Fruit fly (Drosophila melanogaster) whole organism, embryonic: ENCODE data around the gene CG10803.

Experiments
- Adf1 ChIP-seq: fragments of 200-800 bp; sonication (Bioruptor generic); IDR thresholded peaks from 2 replicates; pipeline ENCODE4 v1.3.6; 2022; ENCODE audit warnings: missing biosample characterization, missing genetic modification characterization
- CG10147 ChIP-seq: fragments of 200-800 bp; sonication (Bioruptor generic); optimal IDR thresholded peaks from 2 replicates; lab custom pipeline; 2019; ENCODE audit warnings: missing biosample characterization, mild to moderate bottlenecking, missing genetic modification characterization, moderate library complexity
- CG10321 ChIP-seq: fragments of 200-800 bp; sonication (Bioruptor generic); IDR thresholded peaks from 2 replicates; pipeline ENCODE4 v1.3.6; 2022; ENCODE audit warnings: missing biosample characterization, missing genetic modification characterization
- CG10565 ChIP-seq: fragments of 200-800 bp; sonication (Bioruptor generic); optimal IDR thresholded peaks from 3 replicates; lab custom pipeline; 2016; ENCODE audit warnings: missing biosample characterization, mild to moderate bottlenecking, missing genetic modification characterization
- CG11696 ChIP-seq: fragments of 200-800 bp; sonication (Bioruptor generic); IDR thresholded peaks from 2 replicates; pipeline ENCODE4 v1.3.6; 2022; ENCODE audit warnings: missing biosample characterization, missing genetic modification characterization
- CG1233 ChIP-seq: fragments of 200-800 bp; sonication (Bioruptor generic); optimal IDR thresholded peaks from 4 replicates; lab custom pipeline; 2018; ENCODE audit warnings: missing biosample characterization, mild to moderate bottlenecking, missing genetic modification characterization
- CG14965 ChIP-seq: fragments of 200-800 bp; sonication (Bioruptor generic); optimal IDR thresholded peaks from 2 replicates; lab custom pipeline; 2016; ENCODE audit warnings: missing biosample characterization, missing genetic modification characterization, borderline replicate concordance
- CG18476 ChIP-seq: fragments of 200-800 bp; sonication (Bioruptor generic); optimal IDR thresholded peaks from 2 replicates; lab custom pipeline; 2016; ENCODE audit warnings: missing biosample characterization, mild to moderate bottlenecking, missing genetic modification characterization
- CG18764 ChIP-seq: fragments of 200-800 bp; sonication (Bioruptor generic); optimal IDR thresholded peaks from 3 replicates; lab custom pipeline; 2016; ENCODE audit warnings: missing biosample characterization, missing genetic modification characterization
- CG2202 ChIP-seq: fragments of 200-800 bp; sonication (Bioruptor generic); optimal IDR thresholded peaks from 2 replicates; lab custom pipeline; 2018; ENCODE audit warnings: missing biosample characterization, mild to moderate bottlenecking, missing genetic modification characterization
- CG32772 ChIP-seq: fragments of 200-800 bp; sonication (Bioruptor generic); IDR thresholded peaks from 2 replicates; pipeline ENCODE4 v1.3.6; 2022; ENCODE audit warnings: missing biosample characterization, missing genetic modification characterization
- CG33557 ChIP-seq: fragments of 200-800 bp; sonication (Bioruptor generic); optimal IDR thresholded peaks from 2 replicates; lab custom pipeline; 2019; ENCODE audit warnings: missing biosample characterization, mild to moderate bottlenecking, missing genetic modification characterization, moderate library complexity
- CG5245 ChIP-seq: fragments of 200-800 bp; sonication (Bioruptor generic); optimal IDR thresholded peaks from 3 replicates; lab custom pipeline; 2016; ENCODE audit warnings: missing biosample characterization, missing genetic modification characterization
- CG6791 ChIP-seq: fragments of 200-800 bp; sonication (Bioruptor generic); IDR thresholded peaks from 3 replicates; pipeline ENCODE4 v1.3.6; 2022; ENCODE audit warnings: missing biosample characterization, missing genetic modification characterization; ENCODE audit not compliant: partially characterized antibody
- CG6813 ChIP-seq: fragments of 200-800 bp; sonication (Bioruptor generic); optimal IDR thresholded peaks from 2 replicates; lab custom pipeline; 2017; ENCODE audit warnings: missing biosample characterization, missing genetic modification characterization, mild to moderate bottlenecking, moderate library complexity, missing genetic modification reagents
- CG6854 ChIP-seq: fragments of 200-800 bp; sonication (Bioruptor generic); optimal IDR thresholded peaks from 3 replicates; lab custom pipeline; 2017; ENCODE audit warnings: missing biosample characterization, mild to moderate bottlenecking, missing genetic modification characterization
- CG8290 ChIP-seq, 3 experiments: fragments of 200-800 bp; sonication (Bioruptor generic); optimal IDR thresholded peaks; 2 replicates each; lab custom pipeline; 2016 to 2019; ENCODE audit warnings: missing biosample characterization in 3 of 3, missing genetic modification characterization in 3 of 3, mild to moderate bottlenecking in 2 of 3, moderate library complexity in 1 of 3
- Dek ChIP-seq: fragments of 200-800 bp; sonication (Bioruptor generic); optimal IDR thresholded peaks from 3 replicates; lab custom pipeline; 2019; ENCODE audit warnings: missing biosample characterization, mild to moderate bottlenecking, missing genetic modification characterization, moderate library complexity
- Doc3 ChIP-seq: fragments of 200-800 bp; sonication (Bioruptor generic); IDR thresholded peaks from 3 replicates; pipeline ENCODE4 v1.3.6; 2022; ENCODE audit warnings: missing biosample characterization, missing genetic modification characterization; ENCODE audit not compliant: partially characterized antibody
- Fer3 ChIP-seq: fragments of 200-800 bp; sonication (Bioruptor generic); optimal IDR thresholded peaks from 2 replicates; lab custom pipeline; 2018; ENCODE audit warnings: missing biosample characterization, mild to moderate bottlenecking, missing genetic modification characterization, moderate library complexity
- HmgZ ChIP-seq: fragments of 200-800 bp; sonication (Bioruptor generic); optimal IDR thresholded peaks from 2 replicates; lab custom pipeline; 2018; ENCODE audit warnings: missing biosample characterization, mild to moderate bottlenecking, missing genetic modification characterization
- MTF-1 ChIP-seq: fragments of 200-800 bp; sonication (Bioruptor generic); optimal IDR thresholded peaks from 2 replicates; lab custom pipeline; 2018; ENCODE audit warnings: missing biosample characterization, mild to moderate bottlenecking, missing genetic modification characterization, borderline replicate concordance
- Mad ChIP-seq: fragments of 200-800 bp; sonication (Bioruptor generic); optimal IDR thresholded peaks from 2 replicates; lab custom pipeline; 2016; ENCODE audit warnings: missing biosample characterization, missing genetic modification characterization
- Nf-YA ChIP-seq: fragments of 200-800 bp; sonication (Bioruptor generic); IDR thresholded peaks from 2 replicates; pipeline ENCODE4 v1.3.6; 2022; ENCODE audit warnings: missing biosample characterization, missing genetic modification characterization
- Oli ChIP-seq: fragments of 200-800 bp; sonication (Bioruptor generic); optimal IDR thresholded peaks from 2 replicates; lab custom pipeline; 2018; ENCODE audit warnings: missing biosample characterization, mild to moderate bottlenecking, missing genetic modification characterization, moderate library complexity
- Xbp1 ChIP-seq: fragments of 200-800 bp; sonication (Bioruptor generic); optimal IDR thresholded peaks from 3 replicates; lab custom pipeline; 2016; ENCODE audit warnings: missing biosample characterization, mild to moderate bottlenecking, missing genetic modification characterization
- ash1 ChIP-seq: fragments of 200-800 bp; sonication (Bioruptor generic); optimal IDR thresholded peaks from 2 replicates; lab custom pipeline; 2018; ENCODE audit warnings: missing biosample characterization, mild to moderate bottlenecking, missing genetic modification characterization
- ato ChIP-seq: fragments of 200-800 bp; sonication (Bioruptor generic); IDR thresholded peaks from 2 replicates; pipeline ENCODE4 v1.3.6; 2022; ENCODE audit warnings: missing biosample characterization, missing genetic modification characterization; ENCODE audit not compliant: partially characterized antibody
- cas ChIP-seq: fragments of 200-800 bp; sonication (Bioruptor generic); IDR thresholded peaks from 2 replicates; pipeline ENCODE4 v1.3.6; 2022; ENCODE audit warnings: missing biosample characterization, missing genetic modification characterization
- chinmo ChIP-seq: fragments of 200-800 bp; sonication (Bioruptor generic); IDR thresholded peaks from 4 replicates; pipeline ENCODE4 v1.3.6; 2022; ENCODE audit warnings: missing biosample characterization, missing genetic modification characterization; ENCODE audit not compliant: partially characterized antibody
- croc ChIP-seq: fragments of 200-800 bp; sonication (Bioruptor generic); conservative IDR thresholded peaks from 3 replicates; pipeline ENCODE4 v1.3.6; 2022; ENCODE audit warnings: missing biosample characterization, missing genetic modification characterization
- dimm ChIP-seq: fragments of 200-800 bp; sonication (Bioruptor generic); IDR thresholded peaks from 2 replicates; pipeline ENCODE4 v1.3.6; 2022; ENCODE audit warnings: missing biosample characterization, missing genetic modification characterization
- dmrt11E ChIP-seq: fragments of 200-800 bp; sonication (Bioruptor generic); optimal IDR thresholded peaks from 3 replicates; lab custom pipeline; 2018; ENCODE audit warnings: missing biosample characterization, mild to moderate bottlenecking, missing genetic modification characterization, moderate library complexity
- gfzf ChIP-seq: fragments of 200-800 bp; sonication (Bioruptor generic); optimal IDR thresholded peaks from 2 replicates; lab custom pipeline; 2016; ENCODE audit warnings: missing biosample characterization, mild to moderate bottlenecking, missing genetic modification characterization, moderate library complexity
- ind ChIP-seq: fragments of 200-800 bp; sonication (Bioruptor generic); optimal IDR thresholded peaks from 3 replicates; lab custom pipeline; 2016; ENCODE audit warnings: missing biosample characterization, missing genetic modification characterization
- lola ChIP-seq, 3 experiments: fragments of >200 bp in 2 of 3; fragments of 200-800 bp in 1 of 3; sonication (Bioruptor generic) in 1 of 3; optimal IDR thresholded peaks; 2 replicates each; lab custom pipeline; 2017 to 2019; ENCODE audit warnings: missing biosample characterization in 3 of 3, missing genetic modification characterization in 3 of 3, mild to moderate bottlenecking in 1 of 3, moderate library complexity in 1 of 3
- nerfin-1 ChIP-seq: fragments of 200-800 bp; sonication (Bioruptor generic); optimal IDR thresholded peaks from 3 replicates; lab custom pipeline; 2019; ENCODE audit warnings: missing biosample characterization, mild to moderate bottlenecking, missing genetic modification characterization, moderate library complexity
- pum ChIP-seq: fragments of 200-800 bp; sonication (Bioruptor generic); optimal IDR thresholded peaks from 2 replicates; lab custom pipeline; 2016; ENCODE audit warnings: missing biosample characterization, missing genetic modification characterization
- z ChIP-seq: fragments of 200-800 bp; sonication (Bioruptor generic); IDR thresholded peaks from 3 replicates; pipeline ENCODE4 v1.3.6; 2022; ENCODE audit warnings: missing biosample characterization, missing genetic modification characterization
- zfh1 ChIP-seq: fragments of 200-800 bp; sonication (Bioruptor generic); IDR thresholded peaks from 3 replicates; pipeline ENCODE4 v1.3.6; 2022; ENCODE audit warnings: missing biosample characterization, missing genetic modification characterization
- zfh2 ChIP-seq: fragments of 200-800 bp; sonication (Bioruptor generic); optimal IDR thresholded peaks from 2 replicates; lab custom pipeline; 2016; ENCODE audit warnings: missing biosample characterization, missing genetic modification characterization

The CG10803 gene

dm6 chrX:3482119-3483014, 3.1 kb upstream of the CG10803 start, which contains the start of the genes CG10804 and CG10802 (continued):
- TF ChIP-seq ato (GFP tag; lab: Robert Waterston, UW) (no peak), lola (GFP tag; optimal IDR thresholded peaks at IDR 0.05; lab: Kevin White, UChicago) (peak in 1 of 3 experiments; percentile 61), CG32772 (peak; percentile 87), CG5245 (peak; percentile 34), Doc3 (GFP tag; lab: Robert Waterston, UW) (peak; percentile 60; the same call in 2 of the 3 replicates), CG1233 (GFP tag; lab: Kevin White, UChicago) (peak; percentile 40), CG8290 (GFP tag; optimal IDR thresholded peaks at IDR 0.05; lab: Kevin White, UChicago) (peak; percentile 81), CG8290 (tag; optimal IDR thresholded peaks at IDR 0.05; lab: Kevin White, UChicago) (no peak), Dek (tag; lab: Kevin White, UChicago) (peak; percentile 58), CG6813 (no peak), HmgZ (peak; percentile 80), dmrt11E (tag; lab: Kevin White, UChicago) (peak; percentile 64), croc (GFP tag; lab: Robert Waterston, UW) (peak; percentile 63), CG14965 (GFP tag; lab: Kevin White, UChicago) (no peak), chinmo (GFP tag; lab: Robert Waterston, UW) (no peak), Oli (peak; percentile 52), gfzf (GFP tag; lab: Kevin White, UChicago) (peak; percentile 74), CG6854 (GFP tag; lab: Kevin White, UChicago) (no peak), MTF-1 (GFP tag; lab: Kevin White, UChicago) (no peak), Adf1 (0 out of 2 replicates have a peak, but pooled peaks have one; percentile 36), Nf-YA (GFP tag; lab: Robert Waterston, UW) (0 out of 2 replicates have a peak, but pooled peaks have one; percentile 35), CG10565 (GFP tag; lab: Kevin White, UChicago) (peak; percentile 49), zfh2 (GFP tag; lab: Kevin White, UChicago) (peak; percentile 92), ind (GFP tag; lab: Kevin White, UChicago) (peak; percentile 85), pum (GFP tag; lab: Kevin White, UChicago) (peak; percentile 79), ash1 (GFP tag; lab: Kevin White, UChicago) (no peak), CG6791 (no peak), CG33557 (GFP tag; lab: Kevin White, UChicago) (peak; percentile 17), Fer3 (tag; lab: Kevin White, UChicago) (no peak), CG10321 (GFP tag; lab: Robert Waterston, UW) (0 out of 2 replicates have a peak, but pooled peaks have one; percentile 9), CG2202 (peak; percentile 16), z (0 out of 3 replicates have a peak, but pooled peaks have one; percentile 38), CG18764 (GFP tag; lab: Kevin White, UChicago) (peak; percentile 70)
- TF ChIP-seq, all 482 proteins: peak for 360

- TF ChIP-seq zfh1 (GFP tag; lab: Robert Waterston, UW) (no peak), Mad (no peak), Xbp1 (GFP tag; lab: Kevin White, UChicago) (no peak), CG18476 (GFP tag; lab: Kevin White, UChicago) (no peak), cas (GFP tag; lab: Robert Waterston, UW) (no peak), nerfin-1 (peak; percentile 95), CG11696 (peak; percentile 79), CG10147 (GFP tag; lab: Kevin White, UChicago) (no peak), dimm (GFP tag; lab: Robert Waterston, UW) (no peak)
These were observed 421 bp downstream of the CG10803 start for dm6 chrX:3485871-3486270.
